Worm (Caenorhabditis elegans) whole organism, L2 larva: ENCODE data around the gene C09B8.8.

ENCODE experiments used
- C34F6.9 ChIP-seq: fragments of 150-350 bp; optimal IDR thresholded peaks from 2 replicates; lab custom pipeline; 2014; ENCODE audit warnings: missing biosample characterization, missing genetic modification characterization
- F13H6.1 ChIP-seq: sonication (generic microtip); optimal IDR thresholded peaks from 2 replicates; lab custom pipeline; 2016; ENCODE audit warnings: missing genetic modification characterization, missing compliant biosample characterization
- Y55F3AM.14 ChIP-seq: fragments of 200-800 bp; sonication (Bioruptor generic); optimal IDR thresholded peaks from 2 replicates; lab custom pipeline; 2018; ENCODE audit warnings: mild to moderate bottlenecking, missing genetic modification characterization, missing compliant biosample characterization
- alr-1 ChIP-seq: fragments of 150-350 bp; optimal IDR thresholded peaks from 2 replicates; lab custom pipeline; 2014; ENCODE audit warnings: missing biosample characterization, missing genetic modification characterization
- ama-1 ChIP-seq: fragments of 150-350 bp; optimal IDR thresholded peaks from 2 replicates; lab custom pipeline; 2018; ENCODE audit warnings: inconsistent platforms
- blmp-1 ChIP-seq: sonication (generic microtip); optimal IDR thresholded peaks from 2 replicates; lab custom pipeline; 2017; ENCODE audit warnings: missing genetic modification characterization, mild to moderate bottlenecking, missing compliant biosample characterization, antibody characterized with exemption, moderate library complexity; ENCODE audit not compliant: insufficient read depth
- ceh-16 ChIP-seq: fragments of 150-350 bp; optimal IDR thresholded peaks from 2 replicates; lab custom pipeline; 2014; ENCODE audit warnings: missing biosample characterization, missing genetic modification characterization
- crh-2 ChIP-seq: sonication (generic microtip); optimal IDR thresholded peaks from 2 replicates; lab custom pipeline; 2017; ENCODE audit warnings: missing biosample characterization, missing genetic modification characterization
- dmd-4 ChIP-seq: sonication (generic microtip); optimal IDR thresholded peaks from 2 replicates; lab custom pipeline; 2017; ENCODE audit warnings: missing biosample characterization, missing genetic modification characterization
- egl-27 ChIP-seq: sonication (generic microtip); optimal IDR thresholded peaks from 3 replicates; lab custom pipeline; 2017; ENCODE audit warnings: missing biosample characterization, missing genetic modification reagents, missing genetic modification characterization
- elt-1 ChIP-seq: fragments of 150-350 bp; optimal IDR thresholded peaks from 2 replicates; lab custom pipeline; 2014; ENCODE audit warnings: missing biosample characterization, missing genetic modification characterization
- elt-3 ChIP-seq: sonication (generic microtip); optimal IDR thresholded peaks from 2 replicates; lab custom pipeline; 2017; ENCODE audit warnings: missing biosample characterization, missing genetic modification characterization
- fos-1 ChIP-seq: fragments of 150-350 bp; optimal IDR thresholded peaks from 2 replicates; lab custom pipeline; 2014; ENCODE audit warnings: missing biosample characterization, missing genetic modification characterization
- gmeb-1 ChIP-seq: fragments of 150-350 bp; optimal IDR thresholded peaks from 2 replicates; lab custom pipeline; 2014; ENCODE audit warnings: missing biosample characterization, missing genetic modification characterization
- lin-11 ChIP-seq: fragments of 150-350 bp; sonication (generic microtip); optimal IDR thresholded peaks from 2 replicates; lab custom pipeline; 2014; ENCODE audit warnings: missing biosample characterization, missing genetic modification characterization, inconsistent platforms, mixed read lengths
- lin-13 ChIP-seq: fragments of 150-350 bp; optimal IDR thresholded peaks from 2 replicates; lab custom pipeline; 2014; ENCODE audit warnings: missing biosample characterization, missing genetic modification reagents, missing genetic modification characterization
- lsy-2 ChIP-seq, 2 experiments: fragments of 150-350 bp in 1 of 2; sonication (generic microtip) in 1 of 2; optimal IDR thresholded peaks; 2 replicates each; lab custom pipeline; 2014 to 2017; ENCODE audit warnings: missing biosample characterization in 2 of 2, missing genetic modification characterization in 2 of 2
- mab-5 ChIP-seq: fragments of 150-350 bp; optimal IDR thresholded peaks from 2 replicates; lab custom pipeline; 2014; ENCODE audit warnings: missing biosample characterization, missing genetic modification characterization
- mbf-1 ChIP-seq: sonication (generic microtip); optimal IDR thresholded peaks from 2 replicates; lab custom pipeline; 2017; ENCODE audit warnings: missing biosample characterization, missing genetic modification characterization
- mdl-1 ChIP-seq, 2 experiments: fragments of 150-350 bp in 1 of 2; sonication (generic microtip) in 1 of 2; optimal IDR thresholded peaks; 2 replicates each; lab custom pipeline; 2017; ENCODE audit warnings: missing biosample characterization in 2 of 2, missing genetic modification characterization in 2 of 2
- nhr-10 ChIP-seq: sonication (generic microtip); optimal IDR thresholded peaks from 2 replicates; lab custom pipeline; 2017; ENCODE audit warnings: missing biosample characterization, missing genetic modification characterization
- nhr-11 ChIP-seq: fragments of 150-350 bp; optimal IDR thresholded peaks from 2 replicates; lab custom pipeline; 2014; ENCODE audit warnings: missing biosample characterization, missing genetic modification characterization
- nhr-12 ChIP-seq: fragments of 150-350 bp; optimal IDR thresholded peaks from 2 replicates; lab custom pipeline; 2014; ENCODE audit warnings: missing biosample characterization, missing genetic modification characterization
- nhr-129 ChIP-seq: fragments of 150-350 bp; optimal IDR thresholded peaks from 2 replicates; lab custom pipeline; 2014; ENCODE audit warnings: missing biosample characterization, missing genetic modification characterization
- nhr-21 ChIP-seq: fragments of 150-350 bp; optimal IDR thresholded peaks from 2 replicates; lab custom pipeline; 2014; ENCODE audit warnings: missing biosample characterization, missing genetic modification characterization
- nhr-23 ChIP-seq: fragments of 150-350 bp; optimal IDR thresholded peaks from 2 replicates; lab custom pipeline; 2014; ENCODE audit warnings: missing biosample characterization, missing genetic modification reagents, missing genetic modification characterization
- nhr-237 ChIP-seq: fragments of 150-350 bp; optimal IDR thresholded peaks from 2 replicates; lab custom pipeline; 2014; ENCODE audit warnings: missing biosample characterization, missing genetic modification characterization
- nhr-25 ChIP-seq: fragments of 150-350 bp; sonication (generic microtip); optimal IDR thresholded peaks from 3 replicates; lab custom pipeline; 2014; ENCODE audit warnings: missing biosample characterization, missing genetic modification characterization
- nhr-6 ChIP-seq: fragments of 150-350 bp; optimal IDR thresholded peaks from 2 replicates; lab custom pipeline; 2014; ENCODE audit warnings: missing biosample characterization, missing genetic modification characterization
- nhr-77 ChIP-seq: fragments of 150-350 bp; optimal IDR thresholded peaks from 2 replicates; lab custom pipeline; 2014; ENCODE audit warnings: missing biosample characterization, missing genetic modification characterization
- peb-1 ChIP-seq: fragments of 150-350 bp; optimal IDR thresholded peaks from 2 replicates; lab custom pipeline; 2014; ENCODE audit warnings: missing biosample characterization, missing genetic modification characterization
- sem-4 ChIP-seq: fragments of 150-350 bp; optimal IDR thresholded peaks from 2 replicates; lab custom pipeline; 2014; ENCODE audit warnings: missing biosample characterization, missing genetic modification reagents, missing genetic modification characterization
- skn-1 ChIP-seq: sonication (generic microtip); optimal IDR thresholded peaks from 2 replicates; lab custom pipeline; 2017; ENCODE audit warnings: missing biosample characterization, missing genetic modification characterization
- sma-3 ChIP-seq: sonication (generic microtip); optimal IDR thresholded peaks from 2 replicates; lab custom pipeline; 2016; ENCODE audit warnings: missing genetic modification reagents, missing genetic modification characterization, missing compliant biosample characterization
- sma-9 ChIP-seq, 2 experiments: fragments of 150-350 bp in 1 of 2; sonication (generic microtip) in 1 of 2; optimal IDR thresholded peaks; 2 replicates each; lab custom pipeline; 2014 to 2016; ENCODE audit warnings: missing genetic modification characterization in 2 of 2, mild to moderate bottlenecking in 1 of 2, missing biosample characterization in 1 of 2, missing compliant biosample characterization in 1 of 2, missing genetic modification reagents in 1 of 2, moderate library complexity in 1 of 2
- unc-39 ChIP-seq: fragments of 150-350 bp; optimal IDR thresholded peaks from 2 replicates; lab custom pipeline; 2014; ENCODE audit warnings: missing biosample characterization, missing genetic modification characterization
- unc-55 ChIP-seq: fragments of 150-350 bp; sonication (generic microtip); optimal IDR thresholded peaks from 3 replicates; lab custom pipeline; 2014; ENCODE audit warnings: missing biosample characterization, missing genetic modification reagents, missing genetic modification characterization
- unc-62 ChIP-seq: fragments of 150-350 bp; optimal IDR thresholded peaks from 2 replicates; lab custom pipeline; 2014; ENCODE audit warnings: missing biosample characterization, missing genetic modification reagents, missing genetic modification characterization
- zag-1 ChIP-seq: fragments of 150-350 bp; optimal IDR thresholded peaks from 2 replicates; lab custom pipeline; 2014; ENCODE audit warnings: missing biosample characterization, missing genetic modification characterization
- ztf-1 ChIP-seq: fragments of 200-800 bp; sonication (Bioruptor generic); conservative IDR thresholded peaks from 2 replicates; pipeline ENCODE4 v1.3.6; 2022; ENCODE audit warnings: missing genetic modification characterization, missing compliant biosample characterization
- ztf-11 ChIP-seq: sonication (generic microtip); optimal IDR thresholded peaks from 2 replicates; lab custom pipeline; 2017; ENCODE audit warnings: missing biosample characterization, missing genetic modification characterization
- ztf-4 ChIP-seq: fragments of 150-350 bp; optimal IDR thresholded peaks from 2 replicates; lab custom pipeline; 2014; ENCODE audit warnings: missing biosample characterization, missing genetic modification characterization

The C09B8.8 gene

ce11 chrX:5981698-5982097 is 33.6 kb upstream of the C09B8.8 start:
- no peak for TF ChIP-seq fos-1 (tag; lab: Kevin White, UChicago)
- no peak for TF ChIP-seq ztf-4 (tag; lab: Kevin White, UChicago)
- no peak for TF ChIP-seq nhr-25 (tag; lab: Kevin White, UChicago)
- TF ChIP-seq crh-2 (tag; lab: Kevin White, UChicago) = peak; percentile 22
- TF ChIP-seq lsy-2 (tag; optimal IDR thresholded peaks at IDR 0.05; lab: Kevin White, UChicago) = peak in 1 of 2 experiments; percentile 10
- TF ChIP-seq unc-55 = peak; percentile 49
- peak; percentile 40 for TF ChIP-seq C34F6.9 (tag; lab: Kevin White, UChicago)
- TF ChIP-seq, all 48 proteins: peak for 4

- TF ChIP-seq crh-2 (tag; lab: Kevin White, UChicago) = peak; percentile 6
- no peak for TF ChIP-seq F13H6.1 (tag; lab: Kevin White, UChicago)
- TF ChIP-seq dmd-4 = no peak
- TF ChIP-seq nhr-77 (tag; lab: Kevin White, UChicago) = no peak
- TF ChIP-seq ama-1 (lab: Kevin White, UChicago) = no peak
- TF ChIP-seq ztf-4 (tag; lab: Kevin White, UChicago) = no peak
- TF ChIP-seq nhr-11 = no peak
- no peak for TF ChIP-seq lin-13 (GFP tag; lab: Kevin White, UChicago)
- TF ChIP-seq skn-1 (tag; lab: Kevin White, UChicago) = no peak
- peak; percentile 84 for TF ChIP-seq Y55F3AM.14 (GFP tag; lab: Kevin White, UChicago)
- peak; percentile 36 for TF ChIP-seq nhr-6 (tag; lab: Kevin White, UChicago)
- TF ChIP-seq elt-1 (tag; lab: Kevin White, UChicago) = no peak
- TF ChIP-seq nhr-129 = peak; percentile 15
- no peak for TF ChIP-seq alr-1 (tag; lab: Kevin White, UChicago)
- no peak for TF ChIP-seq nhr-25 (tag; lab: Kevin White, UChicago)
- peak; percentile 35 for TF ChIP-seq zag-1
- TF ChIP-seq unc-39 (tag; lab: Kevin White, UChicago) = no peak
- no peak for TF ChIP-seq fos-1 (tag; lab: Kevin White, UChicago)
- TF ChIP-seq mab-5 (tag; lab: Kevin White, UChicago) = no peak
- TF ChIP-seq elt-3 (tag; lab: Kevin White, UChicago) = no peak
- TF ChIP-seq nhr-21 (tag; lab: Kevin White, UChicago) = no peak
- peak in 1 of 2 experiments; percentile 47 for TF ChIP-seq lsy-2 (tag; optimal IDR thresholded peaks at IDR 0.05; lab: Kevin White, UChicago)
- TF ChIP-seq nhr-10 (tag; lab: Kevin White, UChicago) = no peak
- TF ChIP-seq peb-1 (tag; lab: Kevin White, UChicago) = no peak
- no peak for TF ChIP-seq lin-11
- TF ChIP-seq sma-3 (GFP tag; lab: Kevin White, UChicago) = no peak
- no peak for TF ChIP-seq nhr-237 (tag; lab: Kevin White, UChicago)
- no peak for TF ChIP-seq sem-4 (tag; lab: Kevin White, UChicago)
- TF ChIP-seq gmeb-1 (tag; lab: Kevin White, UChicago) = no peak
- no peak for TF ChIP-seq ztf-11 (tag; lab: Kevin White, UChicago)
- no peak for TF ChIP-seq mbf-1 (tag; lab: Kevin White, UChicago)
- no peak for TF ChIP-seq nhr-23 (tag; lab: Kevin White, UChicago)
- TF ChIP-seq C34F6.9 (tag; lab: Kevin White, UChicago) = peak; percentile 14
- no peak for TF ChIP-seq blmp-1 (tag; lab: Kevin White, UChicago)
- TF ChIP-seq mdl-1 (tag; optimal IDR thresholded peaks at IDR 0.05; lab: Kevin White, UChicago) = no peak
- no peak for TF ChIP-seq unc-62
- no peak for TF ChIP-seq egl-27 (tag; lab: Kevin White, UChicago)
- no peak for TF ChIP-seq nhr-12 (tag; lab: Kevin White, UChicago)
- TF ChIP-seq ztf-1 = no peak
- TF ChIP-seq ceh-16 (tag; lab: Kevin White, UChicago) = no peak
- TF ChIP-seq unc-55 = peak; percentile 43
- peak; percentile 65 for TF ChIP-seq sma-9 (GFP tag; optimal IDR thresholded peaks at IDR 0.05; lab: Kevin White, UChicago)
- TF ChIP-seq sma-9 (tag; optimal IDR thresholded peaks at IDR 0.05; lab: Kevin White, UChicago) = no peak
Observed at ce11 chrX:5982799-5983198, 32.5 kb upstream of the C09B8.8 start.
